Worm (Caenorhabditis elegans) whole organism, young adult: ENCODE measurements around the gene ifg-1.

Experiments used
- B0019.2 ChIP-seq: fragments of 200-800 bp; sonication (Bioruptor generic); conservative IDR thresholded peaks from 2 replicates; pipeline ENCODE4 v1.3.6; 2022; ENCODE audit warnings: missing genetic modification reagents, missing genetic modification characterization, missing compliant biosample characterization
- B0035.1 ChIP-seq: sonication (generic microtip); optimal IDR thresholded peaks from 2 replicates; lab custom pipeline; 2016; ENCODE audit warnings: missing genetic modification characterization, mild to moderate bottlenecking, missing compliant biosample characterization, missing genotype, missing genetic modification reagents
- B0261.1 ChIP-seq: sonication (generic microtip); optimal IDR thresholded peaks from 2 replicates; lab custom pipeline; 2016; ENCODE audit warnings: mild to moderate bottlenecking, missing genetic modification characterization, moderate library complexity, missing compliant biosample characterization
- B0336.3 ChIP-seq: fragments of 200-800 bp; sonication (Bioruptor generic); IDR thresholded peaks from 2 replicates; pipeline ENCODE4 v1.3.6; 2022; ENCODE audit warnings: missing genetic modification characterization, missing compliant biosample characterization
- F10E7.11 ChIP-seq: sonication (generic microtip); optimal IDR thresholded peaks from 2 replicates; lab custom pipeline; 2017; ENCODE audit warnings: mild to moderate bottlenecking, missing genetic modification characterization, moderate library complexity, missing compliant biosample characterization
- F22D6.2 ChIP-seq: sonication (generic microtip); optimal IDR thresholded peaks from 2 replicates; lab custom pipeline; 2016; ENCODE audit warnings: mild to moderate bottlenecking, missing genetic modification characterization, missing compliant biosample characterization
- F49E8.2 ChIP-seq: sonication (generic microtip); optimal IDR thresholded peaks from 3 replicates; lab custom pipeline; 2017; ENCODE audit warnings: missing genetic modification characterization, mild to moderate bottlenecking, missing compliant biosample characterization, antibody characterized with exemption, moderate library complexity; ENCODE audit not compliant: insufficient read depth
- F57C9.4 ChIP-seq: sonication (generic microtip); optimal IDR thresholded peaks from 2 replicates; lab custom pipeline; 2017; ENCODE audit warnings: mild to moderate bottlenecking, missing genetic modification characterization, missing compliant biosample characterization
- K11D2.4 ChIP-seq: fragments of 200-800 bp; sonication (Bioruptor generic); IDR thresholded peaks from 2 replicates; pipeline ENCODE4 v1.3.6; 2022; ENCODE audit warnings: missing genetic modification reagents, missing genetic modification characterization, missing compliant biosample characterization
- K12H6.12 ChIP-seq: fragments of 200-800 bp; sonication (Bioruptor generic); optimal IDR thresholded peaks from 2 replicates; lab custom pipeline; 2018; ENCODE audit warnings: mild to moderate bottlenecking, missing genetic modification characterization, missing compliant biosample characterization
- T07F8.4 ChIP-seq: sonication (generic microtip); optimal IDR thresholded peaks from 2 replicates; lab custom pipeline; 2016; ENCODE audit warnings: mild to moderate bottlenecking, missing genetic modification characterization, moderate library complexity, missing compliant biosample characterization
- Y53F4B.3 ChIP-seq: fragments of 200-800 bp; sonication (Bioruptor generic); IDR thresholded peaks from 2 replicates; pipeline ENCODE4 v1.3.6; 2022; ENCODE audit warnings: missing genetic modification reagents, missing genetic modification characterization, missing compliant biosample characterization
- Y53G8AR.9 ChIP-seq: fragments of 200-800 bp; sonication (Bioruptor generic); conservative IDR thresholded peaks from 2 replicates; pipeline ENCODE4 v1.3.6; 2022; ENCODE audit warnings: missing genetic modification reagents, missing genetic modification characterization, missing compliant biosample characterization
- akir-1 ChIP-seq: fragments of 200-800 bp; sonication (Bioruptor generic); optimal IDR thresholded peaks from 2 replicates; lab custom pipeline; 2018; ENCODE audit warnings: mild to moderate bottlenecking, missing genetic modification characterization, moderate library complexity, missing compliant biosample characterization
- aptf-3 ChIP-seq: fragments of 200-800 bp; sonication (Bioruptor generic); IDR thresholded peaks from 2 replicates; pipeline ENCODE4 v1.3.6; 2022; ENCODE audit warnings: missing genetic modification characterization, missing compliant biosample characterization
- atf-7 ChIP-seq: sonication (generic microtip); optimal IDR thresholded peaks from 2 replicates; lab custom pipeline; 2017; ENCODE audit warnings: mild to moderate bottlenecking, missing genetic modification characterization, missing compliant biosample characterization
- ccch-3 ChIP-seq: fragments of 200-800 bp; sonication (Bioruptor generic); optimal IDR thresholded peaks from 2 replicates; lab custom pipeline; 2018; ENCODE audit warnings: mild to moderate bottlenecking, missing genetic modification characterization, missing compliant biosample characterization
- ceh-100 ChIP-seq: fragments of 200-800 bp; sonication (Bioruptor generic); IDR thresholded peaks from 2 replicates; pipeline ENCODE4 v1.3.6; 2022; ENCODE audit warnings: missing genetic modification reagents, missing genetic modification characterization, missing compliant biosample characterization
- ceh-40 ChIP-seq: fragments of 200-800 bp; sonication (Bioruptor generic); IDR thresholded peaks from 2 replicates; pipeline ENCODE4 v1.3.6; 2022; ENCODE audit warnings: missing genetic modification characterization, missing compliant biosample characterization
- chd-7 ChIP-seq: sonication (generic microtip); optimal IDR thresholded peaks from 2 replicates; lab custom pipeline; 2016; ENCODE audit warnings: mild to moderate bottlenecking, missing genetic modification characterization, moderate library complexity, missing compliant biosample characterization
- dpl-1 ChIP-seq: fragments of 150-350 bp; optimal IDR thresholded peaks from 2 replicates; lab custom pipeline; 2014; ENCODE audit warnings: missing biosample characterization, missing genetic modification reagents, missing genetic modification characterization
- egl-44 ChIP-seq: fragments of 200-800 bp; sonication (Bioruptor generic); IDR thresholded peaks from 2 replicates; pipeline ENCODE4 v1.3.6; 2022; ENCODE audit warnings: missing genetic modification reagents, missing genetic modification characterization, missing compliant biosample characterization
- ekl-4 ChIP-seq: fragments of 200-800 bp; sonication (Bioruptor generic); IDR thresholded peaks from 2 replicates; pipeline ENCODE4 v1.3.6; 2022; ENCODE audit warnings: missing genetic modification reagents, missing genetic modification characterization, missing compliant biosample characterization
- fkh-3 ChIP-seq: sonication (generic microtip); optimal IDR thresholded peaks from 2 replicates; lab custom pipeline; 2016; ENCODE audit warnings: mild to moderate bottlenecking, missing genetic modification characterization, missing compliant biosample characterization
- him-1 ChIP-seq: sonication (generic microtip); optimal IDR thresholded peaks from 2 replicates; lab custom pipeline; 2016; ENCODE audit warnings: missing genotype, missing genetic modification reagents, missing genetic modification characterization, missing compliant biosample characterization
- hlh-12 ChIP-seq: sonication (generic microtip); optimal IDR thresholded peaks from 2 replicates; lab custom pipeline; 2016; ENCODE audit warnings: missing genetic modification characterization, missing compliant biosample characterization
- hmg-1.2 ChIP-seq: fragments of 200-800 bp; sonication (Bioruptor generic); IDR thresholded peaks from 2 replicates; pipeline ENCODE4 v1.3.6; 2022; ENCODE audit warnings: missing genetic modification reagents, missing genetic modification characterization, missing compliant biosample characterization
- lin-35 ChIP-seq, 3 experiments: fragments of 150-350 bp in 2 of 3; sonication (generic microtip) in 1 of 3; optimal IDR thresholded peaks; 2 replicates each; lab custom pipeline; 2014 to 2018; ENCODE audit warnings: missing biosample characterization in 3 of 3, missing genetic modification characterization in 3 of 3, missing genetic modification reagents in 3 of 3
- madf-3 ChIP-seq: fragments of 200-800 bp; sonication (Bioruptor generic); IDR thresholded peaks from 2 replicates; pipeline ENCODE4 v1.3.6; 2022; ENCODE audit warnings: missing genetic modification reagents, missing genetic modification characterization, missing compliant biosample characterization
- madf-6 ChIP-seq: fragments of 200-800 bp; sonication (Bioruptor generic); IDR thresholded peaks from 2 replicates; pipeline ENCODE4 v1.3.6; 2022; ENCODE audit warnings: missing genetic modification reagents, missing genetic modification characterization, missing compliant biosample characterization
- mcd-1 ChIP-seq: fragments of 200-800 bp; sonication (Bioruptor generic); IDR thresholded peaks from 2 replicates; pipeline ENCODE4 v1.3.6; 2022; ENCODE audit warnings: missing genetic modification reagents, missing genetic modification characterization, missing compliant biosample characterization
- mel-28 ChIP-seq: sonication (generic microtip); optimal IDR thresholded peaks from 2 replicates; lab custom pipeline; 2016; ENCODE audit warnings: borderline replicate concordance, mild to moderate bottlenecking, missing genetic modification characterization, missing compliant biosample characterization
- mes-4 ChIP-seq: sonication (generic microtip); optimal IDR thresholded peaks from 2 replicates; lab custom pipeline; 2016; ENCODE audit warnings: missing genotype, missing genetic modification characterization, missing compliant biosample characterization
- nhr-120 ChIP-seq: fragments of 200-800 bp; sonication (Bioruptor generic); IDR thresholded peaks from 2 replicates; pipeline ENCODE4 v1.3.6; 2022; ENCODE audit warnings: missing genetic modification characterization, missing compliant biosample characterization
- nhr-90 ChIP-seq: sonication (generic microtip); optimal IDR thresholded peaks from 2 replicates; lab custom pipeline; 2016; ENCODE audit warnings: missing genotype, mild to moderate bottlenecking, missing genetic modification characterization, missing compliant biosample characterization
- pbrm-1 ChIP-seq: fragments of 200-800 bp; sonication (Bioruptor generic); IDR thresholded peaks from 2 replicates; pipeline ENCODE4 v1.3.6; 2022; ENCODE audit warnings: missing genetic modification reagents, missing genetic modification characterization, missing compliant biosample characterization
- pha-4 ChIP-seq: fragments of 150-350 bp; sonication (generic microtip); optimal IDR thresholded peaks from 2 replicates; lab custom pipeline; 2014; ENCODE audit warnings: missing biosample characterization, missing genetic modification reagents, missing genetic modification characterization
- repo-1 ChIP-seq: sonication (generic microtip); optimal IDR thresholded peaks from 2 replicates; lab custom pipeline; 2017; ENCODE audit warnings: mild to moderate bottlenecking, missing genetic modification characterization, missing compliant biosample characterization
- sdz-38 ChIP-seq: sonication (generic microtip); optimal IDR thresholded peaks from 2 replicates; lab custom pipeline; 2016; ENCODE audit warnings: missing genotype, missing genetic modification characterization, missing compliant biosample characterization
- snpc-1.1 ChIP-seq: sonication (generic microtip); optimal IDR thresholded peaks from 2 replicates; lab custom pipeline; 2017; ENCODE audit warnings: missing genetic modification characterization, mild to moderate bottlenecking, missing compliant biosample characterization, antibody characterized with exemption, moderate library complexity, missing genotype, missing genetic modification reagents; ENCODE audit not compliant: insufficient read depth
- snpc-4 ChIP-seq, 5 experiments: fragments of 150-350 bp in 1 of 5; sonication (generic microtip) in 4 of 5; optimal IDR thresholded peaks; 2 replicates each; lab custom pipeline; 2014 to 2018; ENCODE audit warnings: missing genetic modification characterization in 5 of 5, missing biosample characterization in 3 of 5, antibody characterized with exemption in 2 of 5, mild to moderate bottlenecking in 2 of 5, missing compliant biosample characterization in 2 of 5, missing genotype in 2 of 5, moderate library complexity in 2 of 5, missing genetic modification reagents in 1 of 5
- somi-1 ChIP-seq: fragments of 200-800 bp; sonication (Bioruptor generic); optimal IDR thresholded peaks from 2 replicates; lab custom pipeline; 2018; ENCODE audit warnings: mild to moderate bottlenecking, missing genetic modification characterization, missing compliant biosample characterization
- tbx-9 ChIP-seq: sonication (generic microtip); optimal IDR thresholded peaks from 2 replicates; lab custom pipeline; 2016; ENCODE audit warnings: borderline replicate concordance, missing genetic modification characterization, inconsistent platforms, missing compliant biosample characterization
- unc-130 ChIP-seq: sonication (generic microtip); optimal IDR thresholded peaks from 2 replicates; lab custom pipeline; 2016; ENCODE audit warnings: missing genetic modification reagents, missing genetic modification characterization, missing compliant biosample characterization
- unc-62 ChIP-seq: fragments of 150-350 bp; optimal IDR thresholded peaks from 2 replicates; lab custom pipeline; 2014; ENCODE audit warnings: missing biosample characterization, missing genetic modification reagents, missing genetic modification characterization
- ztf-18 ChIP-seq: sonication (generic microtip); optimal IDR thresholded peaks from 2 replicates; lab custom pipeline; 2016; ENCODE audit warnings: missing genotype, mild to moderate bottlenecking, missing genetic modification characterization, missing compliant biosample characterization
- ztf-22 ChIP-seq: fragments of 200-800 bp; sonication (Bioruptor generic); optimal IDR thresholded peaks from 2 replicates; lab custom pipeline; 2018; ENCODE audit warnings: mild to moderate bottlenecking, missing genetic modification characterization, moderate library complexity, missing compliant biosample characterization
- ztf-28 ChIP-seq: fragments of 200-800 bp; sonication (Bioruptor generic); IDR thresholded peaks from 2 replicates; pipeline ENCODE4 v1.3.6; 2022; ENCODE audit warnings: missing genetic modification reagents, missing genetic modification characterization, missing compliant biosample characterization

Gene ifg-1

ce11 chrII:8185016-8185493, 32.0 kb upstream of the ifg-1 start, which contains the start of the genes mig-5 and cct-1 (continued):
- TF ChIP-seq aptf-3 (GFP tag; lab: Robert Waterston, UW): no peak
- peak; percentile 94 for TF ChIP-seq pbrm-1 (GFP tag; lab: Robert Waterston, UW)
- TF ChIP-seq mes-4: no peak
- TF ChIP-seq mcd-1 (GFP tag; lab: Robert Waterston, UW): peak; percentile 99
- TF ChIP-seq sdz-38 (tag; lab: Kevin White, UChicago): no peak
- TF ChIP-seq Y53F4B.3 (GFP tag; lab: Robert Waterston, UW): no peak
- peak; percentile 7 for TF ChIP-seq chd-7 (tag; lab: Kevin White, UChicago)
- TF ChIP-seq egl-44: no peak
- no peak for TF ChIP-seq akir-1 (GFP tag; lab: Kevin White, UChicago)
- TF ChIP-seq ztf-28: 0 out of 2 replicates have a peak, but pooled peaks have one; percentile 18
- TF ChIP-seq ztf-18: peak; percentile 77
- TF ChIP-seq unc-62: no peak
- TF ChIP-seq dpl-1: peak; percentile 53
- TF ChIP-seq Y53G8AR.9 (GFP tag; lab: Robert Waterston, UW): peak; percentile 77; the same call in 1 of the 2 replicates
- TF ChIP-seq ekl-4 (GFP tag; lab: Robert Waterston, UW): peak; percentile 91
- peak; percentile 60 for TF ChIP-seq F22D6.2 (tag; lab: Kevin White, UChicago)
- TF ChIP-seq K12H6.12 (tag; lab: Kevin White, UChicago): peak; percentile 77
- TF ChIP-seq F57C9.4 (tag; lab: Kevin White, UChicago): no peak
- peak in 2 of 3 experiments; percentile 77 to 92 for TF ChIP-seq lin-35 (GFP tag; optimal IDR thresholded peaks at IDR 0.05; lab: Kevin White, UChicago)
- TF ChIP-seq atf-7 (tag; lab: Kevin White, UChicago): peak; percentile 73
- TF ChIP-seq F49E8.2 (tag; lab: Kevin White, UChicago): peak; percentile 70
- TF ChIP-seq B0035.1 (tag; lab: Kevin White, UChicago): peak; percentile 46
- TF ChIP-seq nhr-120 (GFP tag; lab: Robert Waterston, UW): no peak
- TF ChIP-seq pha-4 (tag; lab: Kevin White, UChicago): peak; percentile 86
- TF ChIP-seq repo-1 (tag; lab: Kevin White, UChicago): peak; percentile 84
- TF ChIP-seq nhr-90 (tag; lab: Kevin White, UChicago): no peak
- TF ChIP-seq somi-1: peak; percentile 87
- TF ChIP-seq B0336.3 (GFP tag; lab: Robert Waterston, UW): peak; percentile 79
- peak; percentile 9 for TF ChIP-seq T07F8.4 (tag; lab: Kevin White, UChicago)
- no peak for TF ChIP-seq ztf-22 (GFP tag; lab: Kevin White, UChicago)
- TF ChIP-seq tbx-9 (tag; lab: Kevin White, UChicago): no peak
- no peak for TF ChIP-seq ccch-3 (GFP tag; lab: Kevin White, UChicago)
- TF ChIP-seq hlh-12 (tag; lab: Kevin White, UChicago): no peak
- no peak for TF ChIP-seq fkh-3 (tag; lab: Kevin White, UChicago)
- TF ChIP-seq hmg-1.2: peak; percentile 75
- peak; percentile 85 for TF ChIP-seq madf-6
- peak; percentile 54 for TF ChIP-seq him-1
- 0 out of 2 replicates have a peak, but pooled peaks have one; percentile 22 for TF ChIP-seq B0019.2 (GFP tag; lab: Robert Waterston, UW)
- TF ChIP-seq snpc-1.1 (tag; lab: Kevin White, UChicago): peak; percentile 0
- TF ChIP-seq snpc-4 (GFP tag; optimal IDR thresholded peaks at IDR 0.05; lab: Kevin White, UChicago): peak; percentile 57
- TF ChIP-seq snpc-4 (tag; optimal IDR thresholded peaks at IDR 0.05; lab: Kevin White, UChicago): peak; percentile 75 to 83 (median 76)
- TF ChIP-seq F10E7.11 (tag; lab: Kevin White, UChicago): no peak
- TF ChIP-seq unc-130 (GFP tag; lab: Kevin White, UChicago): peak; percentile 67
- peak; percentile 82 for TF ChIP-seq ceh-100 (GFP tag; lab: Robert Waterston, UW)
- TF ChIP-seq K11D2.4 (GFP tag; lab: Robert Waterston, UW): peak; percentile 94
- TF ChIP-seq B0261.1 (tag; lab: Kevin White, UChicago): no peak
- TF ChIP-seq mel-28 (tag; lab: Kevin White, UChicago): no peak
- peak; percentile 83; the same call in 1 of the 2 replicates for TF ChIP-seq madf-3 (GFP tag; lab: Robert Waterston, UW)
- TF ChIP-seq ceh-40 (GFP tag; lab: Robert Waterston, UW): no peak
